Worm (Caenorhabditis elegans): ENCODE results near the gene C43D7.8.

C43D7.8 gene

DNA sequence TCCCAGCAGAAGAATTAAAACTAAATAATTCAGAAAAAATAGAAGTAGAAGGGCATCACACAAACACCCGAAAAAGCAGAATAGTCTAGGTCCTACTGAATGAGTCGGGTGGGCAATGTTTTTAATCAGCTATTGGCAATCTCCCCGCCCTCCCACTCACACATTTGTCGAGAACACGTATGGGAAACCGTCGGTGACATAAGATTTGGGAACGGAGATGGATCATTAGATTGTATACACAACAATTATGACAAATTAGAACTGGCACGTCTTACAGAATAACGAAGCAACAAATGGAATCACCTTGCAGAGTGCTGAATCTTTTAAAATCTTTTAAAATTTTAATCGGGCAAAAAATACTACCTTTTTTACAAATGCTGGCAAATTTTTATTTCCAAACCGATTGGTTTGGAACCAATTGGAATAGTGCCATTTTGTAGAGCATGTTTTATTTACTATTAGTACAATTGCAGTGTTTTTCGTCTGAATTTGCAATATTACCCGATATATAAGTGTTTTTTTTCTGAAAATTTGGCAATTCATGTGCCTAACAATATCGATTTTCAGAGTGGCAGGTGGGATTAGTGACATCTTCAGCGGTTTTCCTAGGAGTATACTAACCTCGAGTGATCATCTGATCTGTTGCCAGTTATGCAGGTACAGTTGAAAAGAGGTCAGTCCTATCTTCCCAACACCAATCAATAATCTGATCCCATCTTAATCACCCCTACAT, 23.1 kb downstream of the C43D7.8 start, which contains the start of the genes F55C9.3 and fbxb-57:
TSS of gene F55C9.3 (minus strand) at position 101 of the 733 bp plus-strand sequence.
TSS of gene fbxb-57 (plus strand) at position 683 of the 733 bp plus-strand sequence.
- TF ChIP-seq skn-1 (tag; optimal IDR thresholded peaks at IDR 0.05) (no peak), mab-5 (tag; optimal IDR thresholded peaks at IDR 0.05) (no peak), C34F6.9 (tag; optimal IDR thresholded peaks at IDR 0.05) (no peak), dmd-4 (tag; optimal IDR thresholded peaks at IDR 0.05) (no peak), nhr-21 (tag; optimal IDR thresholded peaks at IDR 0.05) (no peak), R02D3.7 (tag; optimal IDR thresholded peaks at IDR 0.05) (no peak), sma-9 (GFP tag; optimal IDR thresholded peaks at IDR 0.05) (no peak), sma-9 (tag; optimal IDR thresholded peaks at IDR 0.05) (no peak), nhr-10 (tag; optimal IDR thresholded peaks at IDR 0.05) (no peak), gmeb-1 (tag; optimal IDR thresholded peaks at IDR 0.05) (no peak), ceh-82 (tag; optimal IDR thresholded peaks at IDR 0.05) (no peak), crh-2 (tag; optimal IDR thresholded peaks at IDR 0.05) (no peak), egl-27 (tag; optimal IDR thresholded peaks at IDR 0.05) (no peak), aly-2 (tag; optimal IDR thresholded peaks at IDR 0.05) (no peak), peb-1 (tag; optimal IDR thresholded peaks at IDR 0.05) (no peak), nhr-23 (tag; optimal IDR thresholded peaks at IDR 0.05) (no peak), snpc-4 (tag; optimal IDR thresholded peaks at IDR 0.05) (no peak)

DNA sequence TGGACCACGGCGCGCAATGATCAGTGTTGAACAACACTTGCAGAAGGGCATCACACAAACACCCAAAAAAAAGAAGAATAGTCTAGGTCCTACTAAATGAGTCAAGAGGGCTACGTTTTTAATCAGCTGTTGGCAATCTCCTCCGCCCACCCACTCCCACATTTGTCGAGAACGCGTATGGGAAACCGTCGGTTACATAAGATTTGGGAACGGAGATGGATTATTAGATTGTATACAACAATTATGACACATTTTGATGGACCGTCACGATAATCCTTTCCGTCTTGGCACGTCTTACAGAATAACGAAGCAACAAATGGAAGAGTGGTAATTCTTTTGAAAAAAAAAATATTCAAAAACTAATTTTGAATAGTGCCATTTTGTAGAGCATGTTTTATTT, 25.4 kb downstream of the C43D7.8 start:
- TF ChIP-seq unc-39 (tag; optimal IDR thresholded peaks at IDR 0.05) (no peak), nhr-11 (tag; optimal IDR thresholded peaks at IDR 0.05) (no peak), ztf-11 (tag; optimal IDR thresholded peaks at IDR 0.05) (no peak), sem-4 (tag; optimal IDR thresholded peaks at IDR 0.05) (no peak), lsy-2 (tag; optimal IDR thresholded peaks at IDR 0.05) (no peak), blmp-1 (tag; optimal IDR thresholded peaks at IDR 0.05; ENCODE audit: insufficient read depth) (no peak), elt-3 (tag; optimal IDR thresholded peaks at IDR 0.05) (no peak), sma-3 (GFP tag; optimal IDR thresholded peaks at IDR 0.05) (no peak), ama-1 (optimal IDR thresholded peaks at IDR 0.05) (no peak), nhr-129 (tag; optimal IDR thresholded peaks at IDR 0.05) (no peak), dmd-4 (tag; optimal IDR thresholded peaks at IDR 0.05) (no peak), nhr-25 (tag; optimal IDR thresholded peaks at IDR 0.05) (no peak), nhr-77 (tag; optimal IDR thresholded peaks at IDR 0.05) (no peak), nhr-12 (tag; optimal IDR thresholded peaks at IDR 0.05) (no peak), lin-13 (GFP tag; optimal IDR thresholded peaks at IDR 0.05) (no peak), lin-11 (tag; optimal IDR thresholded peaks at IDR 0.05) (no peak), nhr-6 (tag; optimal IDR thresholded peaks at IDR 0.05) (no peak), R02D3.7 (tag; optimal IDR thresholded peaks at IDR 0.05) (no peak), egl-27 (tag; optimal IDR thresholded peaks at IDR 0.05) (no peak)

DNA sequence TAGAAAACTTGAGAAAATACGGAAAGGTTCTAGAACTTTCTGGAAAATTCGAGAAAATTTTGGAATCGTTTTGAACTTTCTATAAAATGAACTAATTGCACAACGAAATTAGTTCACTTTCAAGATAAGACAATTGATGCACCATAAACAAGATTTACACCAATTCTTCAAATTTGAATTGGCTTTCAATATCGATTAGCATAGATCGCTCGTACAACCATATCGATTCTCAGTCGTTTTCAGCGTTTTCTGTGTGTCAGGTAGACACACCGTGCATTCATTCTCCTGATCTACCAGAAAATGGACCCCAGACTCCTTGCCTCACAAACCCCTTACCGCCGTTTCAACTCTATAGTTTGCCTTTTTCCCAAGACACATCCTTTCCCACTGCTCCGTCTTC, 29.0 kb downstream of the C43D7.8 start, which contains the start of gene fbxb-117:
TSS of gene fbxb-117 (plus strand) at position 301 of the 400 bp plus-strand sequence.
- TF ChIP-seq ZK546.5 (tag; optimal IDR thresholded peaks at IDR 0.05): no peak

DNA sequence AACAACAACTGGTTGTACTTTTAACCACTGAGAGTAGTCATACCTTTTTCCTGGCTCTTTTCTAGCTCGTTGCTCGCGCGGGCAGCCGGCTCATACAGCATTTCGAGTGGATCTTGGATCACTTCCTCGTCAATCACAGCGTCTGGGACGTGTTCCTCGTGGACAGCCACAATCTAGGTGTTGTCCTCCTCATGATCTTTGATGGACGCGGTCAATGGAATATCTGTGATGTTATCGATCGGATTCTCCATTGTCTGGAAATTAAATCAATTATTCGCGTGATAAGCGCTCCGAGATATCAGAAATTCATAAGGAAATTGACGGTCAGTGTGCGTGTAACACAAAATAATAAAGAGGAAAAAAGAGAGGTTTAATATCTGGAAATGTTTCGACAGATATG, 31.4 kb downstream of the C43D7.8 start, which contains the start of gene F21D9.8:
TSS of gene F21D9.8 (minus strand) at position 101 of the 400 bp plus-strand sequence.
- TF ChIP-seq Y55F3AM.14 (GFP tag; optimal IDR thresholded peaks at IDR 0.05) (no peak), lin-11 (tag; optimal IDR thresholded peaks at IDR 0.05) (no peak), lsy-2 (tag; optimal IDR thresholded peaks at IDR 0.05) (no peak), blmp-1 (tag; optimal IDR thresholded peaks at IDR 0.05; ENCODE audit: insufficient read depth) (no peak), elt-3 (tag; optimal IDR thresholded peaks at IDR 0.05) (no peak), sem-4 (tag; optimal IDR thresholded peaks at IDR 0.05) (no peak), nhr-21 (tag; optimal IDR thresholded peaks at IDR 0.05) (no peak), unc-39 (tag; optimal IDR thresholded peaks at IDR 0.05) (no peak), nhr-77 (tag; optimal IDR thresholded peaks at IDR 0.05) (no peak), R02D3.7 (tag; optimal IDR thresholded peaks at IDR 0.05) (no peak), zag-1 (tag; optimal IDR thresholded peaks at IDR 0.05) (no peak), nhr-10 (tag; optimal IDR thresholded peaks at IDR 0.05) (no peak), ZK546.5 (tag; optimal IDR thresholded peaks at IDR 0.05) (no peak)
